Worm (Caenorhabditis elegans) whole organism, mixed stage, embryonic: ENCODE measurements around the gene hcf-1.

Experiments used
- M03D4.4 ChIP-seq: sonication (generic microtip); optimal IDR thresholded peaks from 2 replicates; lab custom pipeline; 2017; ENCODE audit warnings: mild to moderate bottlenecking, missing genetic modification characterization, missing compliant biosample characterization
- bed-3 ChIP-seq: fragments of 200-800 bp; sonication (Bioruptor generic); optimal IDR thresholded peaks from 3 replicates; lab custom pipeline; 2018; ENCODE audit warnings: mild to moderate bottlenecking, missing genetic modification characterization, moderate library complexity, missing compliant biosample characterization
- blmp-1 ChIP-seq: fragments of 150-350 bp; optimal IDR thresholded peaks from 2 replicates; lab custom pipeline; 2014; ENCODE audit warnings: missing biosample characterization, missing genetic modification characterization
- ceh-39 ChIP-seq: fragments of 150-350 bp; optimal IDR thresholded peaks from 2 replicates; lab custom pipeline; 2014; ENCODE audit warnings: missing biosample characterization, missing genetic modification characterization
- ceh-43 ChIP-seq: fragments of 200-800 bp; sonication (Bioruptor generic); optimal IDR thresholded peaks from 2 replicates; lab custom pipeline; 2018; ENCODE audit warnings: mild to moderate bottlenecking, missing genetic modification characterization, moderate library complexity, missing compliant biosample characterization
- ceh-83 ChIP-seq: fragments of 200-800 bp; sonication (Bioruptor generic); optimal IDR thresholded peaks from 2 replicates; lab custom pipeline; 2018; ENCODE audit warnings: mild to moderate bottlenecking, missing genetic modification characterization, missing compliant biosample characterization
- ces-1 ChIP-seq: fragments of 150-350 bp; optimal IDR thresholded peaks from 2 replicates; lab custom pipeline; 2014; ENCODE audit warnings: missing biosample characterization, missing genetic modification reagents, missing genetic modification characterization
- cnd-1 ChIP-seq: fragments of 200-800 bp; sonication (Bioruptor generic); optimal IDR thresholded peaks from 2 replicates; lab custom pipeline; 2018; ENCODE audit warnings: mild to moderate bottlenecking, missing genetic modification characterization, missing compliant biosample characterization
- drap-1 ChIP-seq: fragments of 200-800 bp; sonication (Bioruptor generic); optimal IDR thresholded peaks from 3 replicates; lab custom pipeline; 2018; ENCODE audit warnings: mild to moderate bottlenecking, missing genetic modification characterization, missing compliant biosample characterization
- elt-1 ChIP-seq: sonication (generic microtip); optimal IDR thresholded peaks from 2 replicates; lab custom pipeline; 2017; ENCODE audit warnings: missing genetic modification characterization, mild to moderate bottlenecking, missing compliant biosample characterization, antibody characterized with exemption, moderate library complexity, borderline replicate concordance; ENCODE audit not compliant: insufficient read depth
- elt-3 ChIP-seq: fragments of 150-350 bp; optimal IDR thresholded peaks from 2 replicates; lab custom pipeline; 2014; ENCODE audit warnings: missing biosample characterization, missing genetic modification characterization
- flh-1 ChIP-seq: fragments of 200-800 bp; sonication (Bioruptor generic); optimal IDR thresholded peaks from 2 replicates; lab custom pipeline; 2018; ENCODE audit warnings: mild to moderate bottlenecking, missing genetic modification characterization, moderate library complexity, missing compliant biosample characterization
- ham-2 ChIP-seq: fragments of 200-800 bp; sonication (Bioruptor generic); optimal IDR thresholded peaks from 2 replicates; lab custom pipeline; 2018; ENCODE audit warnings: mild to moderate bottlenecking, missing genetic modification characterization, missing compliant biosample characterization
- hlh-1 ChIP-seq: fragments of 150-350 bp; optimal IDR thresholded peaks from 2 replicates; lab custom pipeline; 2014; ENCODE audit warnings: missing biosample characterization, missing genetic modification reagents, missing genetic modification characterization
- lin-13 ChIP-seq: fragments of 150-350 bp; optimal IDR thresholded peaks from 2 replicates; lab custom pipeline; 2014; ENCODE audit warnings: missing biosample characterization, missing genetic modification characterization
- lin-32 ChIP-seq: fragments of 200-800 bp; sonication (Bioruptor generic); optimal IDR thresholded peaks from 2 replicates; lab custom pipeline; 2018; ENCODE audit warnings: mild to moderate bottlenecking, missing genetic modification characterization, missing compliant biosample characterization
- lsy-2 ChIP-seq: fragments of 150-350 bp; optimal IDR thresholded peaks from 2 replicates; lab custom pipeline; 2014; ENCODE audit warnings: missing biosample characterization, missing genetic modification characterization
- mab-5 ChIP-seq: fragments of 150-350 bp; optimal IDR thresholded peaks from 2 replicates; lab custom pipeline; 2014; ENCODE audit warnings: missing biosample characterization, missing genetic modification characterization
- mep-1 ChIP-seq: fragments of 150-350 bp; optimal IDR thresholded peaks from 2 replicates; lab custom pipeline; 2017; ENCODE audit warnings: missing biosample characterization, missing genetic modification reagents, missing genetic modification characterization, inconsistent platforms
- mls-2 ChIP-seq: sonication (generic microtip); optimal IDR thresholded peaks from 2 replicates; lab custom pipeline; 2016; ENCODE audit warnings: mild to moderate bottlenecking, missing genetic modification characterization, moderate library complexity, missing compliant biosample characterization
- nhr-12 ChIP-seq: fragments of 150-350 bp; optimal IDR thresholded peaks from 2 replicates; lab custom pipeline; 2014; ENCODE audit warnings: missing biosample characterization, missing genetic modification characterization
- nhr-2 ChIP-seq: fragments of 150-350 bp; optimal IDR thresholded peaks from 2 replicates; lab custom pipeline; 2014; ENCODE audit warnings: missing biosample characterization, missing genetic modification characterization
- nhr-237 ChIP-seq: fragments of 150-350 bp; optimal IDR thresholded peaks from 2 replicates; lab custom pipeline; 2014; ENCODE audit warnings: missing biosample characterization, missing genetic modification characterization
- nhr-28 ChIP-seq: fragments of 150-350 bp; optimal IDR thresholded peaks from 2 replicates; lab custom pipeline; 2014; ENCODE audit warnings: missing biosample characterization, missing genetic modification characterization
- nhr-76 ChIP-seq: sonication (generic microtip); optimal IDR thresholded peaks from 2 replicates; lab custom pipeline; 2017; ENCODE audit warnings: missing biosample characterization, missing genetic modification characterization
- pha-4 ChIP-seq: fragments of 150-350 bp; optimal IDR thresholded peaks from 2 replicates; lab custom pipeline; 2018; ENCODE audit warnings: missing biosample characterization, missing genetic modification reagents, missing genetic modification characterization
- sem-2 ChIP-seq: fragments of 200-800 bp; sonication (Bioruptor generic); optimal IDR thresholded peaks from 2 replicates; lab custom pipeline; 2018; ENCODE audit warnings: mild to moderate bottlenecking, missing genetic modification characterization, missing compliant biosample characterization
- snpc-4 ChIP-seq: fragments of 150-350 bp; optimal IDR thresholded peaks from 2 replicates; lab custom pipeline; 2014; ENCODE audit warnings: missing biosample characterization, missing genetic modification characterization
- sptf-1 ChIP-seq: sonication (generic microtip); optimal IDR thresholded peaks from 2 replicates; lab custom pipeline; 2017; ENCODE audit warnings: mild to moderate bottlenecking, missing genetic modification characterization, moderate library complexity, missing compliant biosample characterization
- tbx-8 ChIP-seq: fragments of 200-800 bp; sonication (Bioruptor generic); optimal IDR thresholded peaks from 2 replicates; lab custom pipeline; 2018; ENCODE audit warnings: mild to moderate bottlenecking, missing genetic modification characterization, moderate library complexity, missing compliant biosample characterization
- unc-120 ChIP-seq: sonication (generic microtip); optimal IDR thresholded peaks from 2 replicates; lab custom pipeline; 2017; ENCODE audit warnings: missing genetic modification characterization, missing compliant biosample characterization; ENCODE audit not compliant: poor library complexity, severe bottlenecking
- unc-39 ChIP-seq: fragments of 150-350 bp; optimal IDR thresholded peaks from 2 replicates; lab custom pipeline; 2014; ENCODE audit warnings: missing biosample characterization, missing genetic modification characterization
- unc-62 ChIP-seq: fragments of 150-350 bp; optimal IDR thresholded peaks from 2 replicates; lab custom pipeline; 2014; ENCODE audit warnings: missing biosample characterization, missing genetic modification reagents, missing genetic modification characterization
- zip-8 ChIP-seq: fragments of 150-350 bp; optimal IDR thresholded peaks from 2 replicates; lab custom pipeline; 2014; ENCODE audit warnings: missing biosample characterization, missing genetic modification characterization
- ztf-11 ChIP-seq: fragments of 150-350 bp; optimal IDR thresholded peaks from 2 replicates; lab custom pipeline; 2014; ENCODE audit warnings: missing biosample characterization, missing genetic modification characterization

hcf-1 gene

DNA sequence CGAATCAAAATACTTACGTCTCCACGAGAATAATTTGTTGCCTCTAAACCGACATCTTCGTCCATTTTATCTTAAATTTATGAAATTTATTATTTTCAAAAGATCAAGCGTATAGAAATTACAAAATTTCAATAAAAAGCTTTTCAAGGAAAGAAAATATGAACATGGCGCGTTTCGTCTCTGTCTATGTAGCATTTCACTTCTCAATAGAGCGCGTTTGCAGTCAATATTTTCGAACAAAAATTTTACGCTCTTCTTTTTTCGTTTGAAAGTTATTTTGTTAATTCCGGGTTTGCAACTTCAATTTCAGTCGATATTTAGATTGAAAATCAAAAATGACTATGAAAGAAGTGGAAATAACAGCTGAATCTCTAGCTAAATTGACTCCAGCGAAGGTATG, at the start of gene hcf-1, which contains the start of gene swd-2.2:
hcf-1 (minus strand) TSS at position 70 of the 400 bp plus-strand sequence.
swd-2.2 (plus strand) TSS at position 206 of the 400 bp plus-strand sequence.
- TF ChIP-seq nhr-237 (peak; percentile 26), flh-1 (GFP tag; lab: Kevin White, UChicago) (no peak), pha-4 (tag; lab: Kevin White, UChicago) (peak; percentile 21), nhr-12 (tag; lab: Kevin White, UChicago) (no peak), nhr-28 (tag; lab: Kevin White, UChicago) (no peak), ceh-43 (GFP tag; lab: Kevin White, UChicago) (no peak), ham-2 (GFP tag; lab: Kevin White, UChicago) (no peak), mep-1 (tag; lab: Kevin White, UChicago) (peak; percentile 40), mab-5 (no peak), drap-1 (GFP tag; lab: Kevin White, UChicago) (no peak), ceh-39 (tag; lab: Kevin White, UChicago) (no peak), unc-120 (tag; lab: Kevin White, UChicago) (no peak), unc-39 (no peak), blmp-1 (tag; lab: Kevin White, UChicago) (no peak), tbx-8 (GFP tag; lab: Kevin White, UChicago) (no peak), elt-1 (tag; lab: Kevin White, UChicago) (no peak), mls-2 (tag; lab: Kevin White, UChicago) (no peak), lin-32 (GFP tag; lab: Kevin White, UChicago) (no peak)

DNA sequence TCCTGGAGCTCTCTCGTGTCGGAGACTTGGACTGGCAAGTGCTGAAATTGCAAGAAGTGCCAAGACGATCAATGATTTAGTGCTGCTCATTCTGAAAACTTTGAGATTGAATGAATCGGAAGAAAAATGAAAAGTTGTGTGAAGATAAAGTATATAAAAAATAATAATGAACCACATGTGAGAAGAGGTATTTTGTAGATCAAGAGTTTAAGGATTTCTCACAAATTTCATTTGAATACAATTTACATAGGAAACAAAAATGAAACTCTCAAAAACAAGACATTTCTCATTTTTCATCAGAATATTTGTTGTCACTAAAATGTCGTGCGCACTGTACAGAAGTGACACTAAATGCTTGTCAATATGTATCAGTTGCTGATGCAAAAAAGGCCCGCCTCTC, 48.4 kb upstream of the hcf-1 start, which contains the start of gene T14A8.2:
T14A8.2 (minus strand) TSS at position 101 of the 400 bp plus-strand sequence.
- TF ChIP-seq flh-1 (GFP tag; lab: Kevin White, UChicago) (no peak), nhr-12 (tag; lab: Kevin White, UChicago) (no peak), sem-2 (GFP tag; lab: Kevin White, UChicago) (no peak), ceh-43 (GFP tag; lab: Kevin White, UChicago) (no peak), unc-120 (tag; lab: Kevin White, UChicago) (no peak), nhr-2 (tag; lab: Kevin White, UChicago) (no peak), zip-8 (no peak), mab-5 (no peak), nhr-28 (tag; lab: Kevin White, UChicago) (no peak), ham-2 (GFP tag; lab: Kevin White, UChicago) (no peak), bed-3 (GFP tag; lab: Kevin White, UChicago) (no peak), elt-1 (tag; lab: Kevin White, UChicago) (no peak)

- TF ChIP-seq ces-1 = peak; percentile 84
- no peak for TF ChIP-seq elt-1 (tag; lab: Kevin White, UChicago)
- no peak for TF ChIP-seq blmp-1 (tag; lab: Kevin White, UChicago)
- no peak for TF ChIP-seq flh-1 (GFP tag; lab: Kevin White, UChicago)
- TF ChIP-seq ztf-11 = no peak
- no peak for TF ChIP-seq nhr-76 (tag; lab: Kevin White, UChicago)
- no peak for TF ChIP-seq snpc-4 (tag; lab: Kevin White, UChicago)
- TF ChIP-seq ceh-83 (GFP tag; lab: Kevin White, UChicago) = no peak
- peak; percentile 29 for TF ChIP-seq mep-1 (tag; lab: Kevin White, UChicago)
- TF ChIP-seq cnd-1 = no peak
- TF ChIP-seq lin-13 (tag; lab: Kevin White, UChicago) = no peak
- TF ChIP-seq M03D4.4 = no peak
- TF ChIP-seq mab-5 = no peak
- TF ChIP-seq nhr-237 = no peak
- TF ChIP-seq pha-4 (tag; lab: Kevin White, UChicago) = no peak
- TF ChIP-seq lin-32 (GFP tag; lab: Kevin White, UChicago) = no peak
- no peak for TF ChIP-seq bed-3 (GFP tag; lab: Kevin White, UChicago)
- no peak for TF ChIP-seq sptf-1 (tag; lab: Kevin White, UChicago)
- peak; percentile 60 for TF ChIP-seq unc-62 (GFP tag; lab: Kevin White, UChicago)
- TF ChIP-seq ham-2 (GFP tag; lab: Kevin White, UChicago) = peak; percentile 6
- no peak for TF ChIP-seq zip-8
- TF ChIP-seq sem-2 (GFP tag; lab: Kevin White, UChicago) = no peak
- TF ChIP-seq unc-120 (tag; lab: Kevin White, UChicago) = peak; percentile 72
- peak; percentile 9 for TF ChIP-seq elt-3 (tag; lab: Kevin White, UChicago)
- TF ChIP-seq ceh-43 (GFP tag; lab: Kevin White, UChicago) = no peak
- TF ChIP-seq nhr-12 (tag; lab: Kevin White, UChicago) = no peak
- TF ChIP-seq drap-1 (GFP tag; lab: Kevin White, UChicago) = no peak
- no peak for TF ChIP-seq tbx-8 (GFP tag; lab: Kevin White, UChicago)
- no peak for TF ChIP-seq nhr-2 (tag; lab: Kevin White, UChicago)
- no peak for TF ChIP-seq lsy-2 (tag; lab: Kevin White, UChicago)
- TF ChIP-seq unc-39 = no peak
- no peak for TF ChIP-seq ceh-39 (tag; lab: Kevin White, UChicago)
- peak; percentile 60 for TF ChIP-seq hlh-1 (tag; lab: Kevin White, UChicago)
- TF ChIP-seq nhr-28 (tag; lab: Kevin White, UChicago) = no peak
- no peak for TF ChIP-seq mls-2 (tag; lab: Kevin White, UChicago)
Observed at ce11 chrIV:7817852-7818251, 43.8 kb upstream of the hcf-1 start, which contains the start of gene ric-3. ric-3 (plus strand) TSS chrIV:7818251.
